Fruit fly (Drosophila melanogaster): ENCODE measurements around the gene wit.

Gene wit

dm6 chr3L:4071561-4072049, at the start of gene wit:
wit (minus strand) TSS chr3L:4071717.
- TF ChIP-seq CG13204 (GFP tag; optimal IDR thresholded peaks at IDR 0.05) (peak; percentile 61), CG15710 (tag; optimal IDR thresholded peaks at IDR 0.05) (no peak), CG17806 (tag; optimal IDR thresholded peaks at IDR 0.05) (peak; percentile 12), CG8159 (tag; optimal IDR thresholded peaks at IDR 0.05) (no peak), rn (GFP tag; IDR thresholded peaks at IDR 0.05) (no peak), Pif1B (GFP tag; optimal IDR thresholded peaks at IDR 0.05) (peak; percentile 86), CG34367 (tag; optimal IDR thresholded peaks at IDR 0.05) (peak; percentile 23), fd96Ca (GFP tag; IDR thresholded peaks at IDR 0.05) (peak; percentile 67; the same call in 2 of the 3 replicates), CG12605 (GFP tag; IDR thresholded peaks at IDR 0.05) (peak; percentile 97), EcR (GFP tag; optimal IDR thresholded peaks at IDR 0.05) (no peak), CG32121 (GFP tag; IDR thresholded peaks at IDR 0.05) (peak; percentile 73), CG9948 (tag; optimal IDR thresholded peaks at IDR 0.05) (no peak), CG8301 (tag; optimal IDR thresholded peaks at IDR 0.05) (no peak), CG14655 (GFP tag; optimal IDR thresholded peaks at IDR 0.05) (no peak), D1 (tag; optimal IDR thresholded peaks at IDR 0.05) (no peak), gl (tag; optimal IDR thresholded peaks at IDR 0.05) (peak; percentile 11), CG4496 (GFP tag; IDR thresholded peaks at IDR 0.05) (no peak; the same call in none of the 3 replicates), Ets98B (GFP tag; IDR thresholded peaks at IDR 0.05) (peak; percentile 80; the same call in 1 of the 2 replicates), CG10348 (GFP tag; IDR thresholded peaks at IDR 0.05) (no peak), Pif1A (GFP tag; optimal IDR thresholded peaks at IDR 0.05) (peak; percentile 75), Snoo (tag; optimal IDR thresholded peaks at IDR 0.05) (peak; percentile 36)

- 0 out of 3 replicates have a peak, but pooled peaks have one; percentile 18 for TF ChIP-seq CG4496 (GFP tag; IDR thresholded peaks at IDR 0.05)
- no peak for TF ChIP-seq CG13204 (GFP tag; optimal IDR thresholded peaks at IDR 0.05)
Measured at dm6 chr3L:4120358-4121349, 49.1 kb upstream of the wit start.

- TF ChIP-seq CG14655 (GFP tag; optimal IDR thresholded peaks at IDR 0.05): no peak
- TF ChIP-seq CG8301 (tag; optimal IDR thresholded peaks at IDR 0.05): no peak
- TF ChIP-seq EcR (GFP tag; optimal IDR thresholded peaks at IDR 0.05): no peak
- TF ChIP-seq CG10348 (GFP tag; IDR thresholded peaks at IDR 0.05): no peak
- TF ChIP-seq gl (tag; optimal IDR thresholded peaks at IDR 0.05): no peak
- no peak for TF ChIP-seq Ets98B (GFP tag; IDR thresholded peaks at IDR 0.05)
- TF ChIP-seq CG15710 (tag; optimal IDR thresholded peaks at IDR 0.05): no peak
- TF ChIP-seq CG34367 (tag; optimal IDR thresholded peaks at IDR 0.05): no peak
- no peak for TF ChIP-seq CG12605 (GFP tag; IDR thresholded peaks at IDR 0.05)
- TF ChIP-seq CG8159 (tag; optimal IDR thresholded peaks at IDR 0.05): no peak
- TF ChIP-seq rn (GFP tag; IDR thresholded peaks at IDR 0.05): no peak
Measured at dm6 chr3L:4119636-4120357, 48.3 kb upstream of the wit start.

- TF ChIP-seq CG4496 (GFP tag; IDR thresholded peaks at IDR 0.05) (no peak), CG34367 (tag; optimal IDR thresholded peaks at IDR 0.05) (no peak), CG9948 (tag; optimal IDR thresholded peaks at IDR 0.05) (no peak), Pif1B (GFP tag; optimal IDR thresholded peaks at IDR 0.05) (no peak)
Measured at dm6 chr3L:4118339-4118738, 46.8 kb upstream of the wit start.

- TF ChIP-seq fd96Ca (GFP tag; IDR thresholded peaks at IDR 0.05) (no peak), gl (tag; optimal IDR thresholded peaks at IDR 0.05) (no peak), CG32121 (GFP tag; IDR thresholded peaks at IDR 0.05) (no peak), CG8159 (tag; optimal IDR thresholded peaks at IDR 0.05) (no peak), CG15710 (tag; optimal IDR thresholded peaks at IDR 0.05) (no peak)
Measured at dm6 chr3L:4117493-4117892, 46.0 kb upstream of the wit start.

dm6 chr3L:4116490-4117367, 45.2 kb upstream of the wit start:
- TF ChIP-seq fd96Ca (GFP tag; IDR thresholded peaks at IDR 0.05) (no peak), CG8301 (tag; optimal IDR thresholded peaks at IDR 0.05) (peak; percentile 40), CG12605 (GFP tag; IDR thresholded peaks at IDR 0.05) (peak; percentile 36; the same call in 1 of the 2 replicates), CG32121 (GFP tag; IDR thresholded peaks at IDR 0.05) (peak; percentile 59; the same call in 1 of the 2 replicates), Ets98B (GFP tag; IDR thresholded peaks at IDR 0.05) (peak; percentile 46; the same call in 1 of the 2 replicates), CG8159 (tag; optimal IDR thresholded peaks at IDR 0.05) (peak; percentile 47), Pif1B (GFP tag; optimal IDR thresholded peaks at IDR 0.05) (no peak), CG17806 (tag; optimal IDR thresholded peaks at IDR 0.05) (peak; percentile 36), CG4496 (GFP tag; IDR thresholded peaks at IDR 0.05) (peak; percentile 43; the same call in 1 of the 3 replicates), rn (GFP tag; IDR thresholded peaks at IDR 0.05) (no peak), CG9948 (tag; optimal IDR thresholded peaks at IDR 0.05) (peak; percentile 8), Snoo (tag; optimal IDR thresholded peaks at IDR 0.05) (no peak), Pif1A (GFP tag; optimal IDR thresholded peaks at IDR 0.05) (no peak), CG13204 (GFP tag; optimal IDR thresholded peaks at IDR 0.05) (no peak), CG15710 (tag; optimal IDR thresholded peaks at IDR 0.05) (no peak), EcR (GFP tag; optimal IDR thresholded peaks at IDR 0.05) (peak; percentile 63), D1 (tag; optimal IDR thresholded peaks at IDR 0.05) (no peak), CG34367 (tag; optimal IDR thresholded peaks at IDR 0.05) (no peak)

Measured in whole organism, pupa.